Worm (Caenorhabditis elegans) whole organism, L4 larva: ENCODE measurements around the gene srlf-12.
A peak's percentile ranks its signal among the peaks of the same experiment; 100 is the strongest.

Experiments
- D1046.2 ChIP-seq: fragments of 200-800 bp; sonication (Bioruptor generic); IDR thresholded peaks from 2 replicates; pipeline ENCODE4 v1.3.6; 2022; ENCODE audit warnings: missing genetic modification characterization, missing compliant biosample characterization
- F26F4.8 ChIP-seq: fragments of 200-800 bp; sonication (Bioruptor generic); conservative IDR thresholded peaks from 2 replicates; pipeline ENCODE4 v1.3.6; 2022; ENCODE audit warnings: missing genetic modification characterization, missing compliant biosample characterization
- T20F7.1 ChIP-seq: fragments of 200-800 bp; sonication (Bioruptor generic); optimal IDR thresholded peaks from 2 replicates; lab custom pipeline; 2018; ENCODE audit warnings: mild to moderate bottlenecking, missing genetic modification characterization, missing compliant biosample characterization
- T26A8.4 ChIP-seq: fragments of 200-800 bp; sonication (Bioruptor generic); IDR thresholded peaks from 2 replicates; pipeline ENCODE4 v1.3.6; 2022; ENCODE audit warnings: missing genetic modification characterization, missing compliant biosample characterization
- Y48G9A.11 ChIP-seq: fragments of 200-800 bp; sonication (Bioruptor generic); IDR thresholded peaks from 2 replicates; pipeline ENCODE4 v1.3.6; 2022; ENCODE audit warnings: missing genetic modification reagents, missing genetic modification characterization, missing compliant biosample characterization
- ZK546.5 ChIP-seq, 2 experiments: sonication (generic microtip); optimal IDR thresholded peaks; 2 replicates each; lab custom pipeline; 2017; ENCODE audit warnings: missing biosample characterization in 2 of 2, missing genetic modification characterization in 2 of 2
- arid-1 ChIP-seq: fragments of 200-800 bp; sonication (Bioruptor generic); conservative IDR thresholded peaks from 2 replicates; pipeline ENCODE4 v1.3.6; 2022; ENCODE audit warnings: missing genetic modification reagents, missing genetic modification characterization, missing compliant biosample characterization
- ceh-20 ChIP-seq: fragments of 200-800 bp; sonication (Bioruptor generic); IDR thresholded peaks from 2 replicates; pipeline ENCODE4 v1.3.6; 2022; ENCODE audit warnings: missing genetic modification reagents, missing genetic modification characterization, missing compliant biosample characterization
- ceh-28 ChIP-seq: fragments of 150-350 bp; optimal IDR thresholded peaks from 2 replicates; lab custom pipeline; 2014; ENCODE audit warnings: missing biosample characterization, missing genetic modification reagents, missing genetic modification characterization
- ceh-44 ChIP-seq: fragments of 200-800 bp; sonication (Bioruptor generic); IDR thresholded peaks from 2 replicates; pipeline ENCODE4 v1.3.6; 2022; ENCODE audit warnings: missing genetic modification reagents, missing genetic modification characterization, missing compliant biosample characterization
- ceh-62 ChIP-seq: sonication (generic microtip); optimal IDR thresholded peaks from 2 replicates; lab custom pipeline; 2017; ENCODE audit warnings: missing biosample characterization, missing genetic modification characterization
- ceh-82 ChIP-seq: sonication (generic microtip); optimal IDR thresholded peaks from 2 replicates; lab custom pipeline; 2017; ENCODE audit warnings: missing biosample characterization, missing genetic modification characterization
- cey-2 ChIP-seq: sonication (generic microtip); optimal IDR thresholded peaks from 3 replicates; lab custom pipeline; 2017; ENCODE audit warnings: missing genetic modification characterization, mild to moderate bottlenecking, missing compliant biosample characterization, antibody characterized with exemption, borderline replicate concordance; ENCODE audit not compliant: insufficient read depth
- daf-12 ChIP-seq: fragments of 150-350 bp; optimal IDR thresholded peaks from 2 replicates; lab custom pipeline; 2014; ENCODE audit warnings: missing biosample characterization, missing genetic modification reagents, missing genetic modification characterization
- daf-16 ChIP-seq, 3 experiments: sonication (generic microtip); optimal IDR thresholded peaks; 2 replicates each; lab custom pipeline; 2016 to 2017; ENCODE audit warnings: missing genetic modification characterization in 3 of 3, missing genetic modification reagents in 3 of 3, mild to moderate bottlenecking in 2 of 3, missing compliant biosample characterization in 2 of 3, missing biosample characterization in 1 of 3, moderate library complexity in 1 of 3
- daf-19 ChIP-seq: fragments of 200-800 bp; sonication (Bioruptor generic); conservative IDR thresholded peaks from 2 replicates; pipeline ENCODE4 v1.3.6; 2022; ENCODE audit warnings: missing genetic modification characterization, missing compliant biosample characterization
- daf-8 ChIP-seq: fragments of 200-800 bp; sonication (Bioruptor generic); IDR thresholded peaks from 2 replicates; pipeline ENCODE4 v1.3.6; 2022; ENCODE audit warnings: missing genetic modification characterization, missing compliant biosample characterization
- dmd-6 ChIP-seq: fragments of 200-800 bp; sonication (Bioruptor generic); IDR thresholded peaks from 2 replicates; pipeline ENCODE4 v1.3.6; 2022; ENCODE audit warnings: missing genetic modification reagents, missing genetic modification characterization, missing compliant biosample characterization
- fkh-10 ChIP-seq: fragments of 150-350 bp; optimal IDR thresholded peaks from 2 replicates; lab custom pipeline; 2014; ENCODE audit warnings: missing biosample characterization, missing genetic modification reagents, missing genetic modification characterization
- fos-1 ChIP-seq: fragments of 150-350 bp; optimal IDR thresholded peaks from 2 replicates; lab custom pipeline; 2014; ENCODE audit warnings: missing biosample characterization, missing genetic modification characterization
- jun-1 ChIP-seq: fragments of 150-350 bp; optimal IDR thresholded peaks from 2 replicates; lab custom pipeline; 2014; ENCODE audit warnings: missing biosample characterization, missing genetic modification reagents, missing genetic modification characterization
- lin-13 ChIP-seq: fragments of 150-350 bp; optimal IDR thresholded peaks from 2 replicates; lab custom pipeline; 2014; ENCODE audit warnings: missing biosample characterization, missing genetic modification reagents, missing genetic modification characterization
- lin-29 ChIP-seq: fragments of 200-800 bp; sonication (Bioruptor generic); IDR thresholded peaks from 2 replicates; pipeline ENCODE4 v1.3.6; 2022; ENCODE audit warnings: missing genetic modification reagents, missing genetic modification characterization, missing compliant biosample characterization
- lsy-2 ChIP-seq, 2 experiments: fragments of 150-350 bp in 1 of 2; sonication (generic microtip) in 1 of 2; optimal IDR thresholded peaks; 2 replicates each; lab custom pipeline; 2014 to 2017; ENCODE audit warnings: missing biosample characterization in 2 of 2, missing genetic modification characterization in 2 of 2
- mdl-1 ChIP-seq, 2 experiments: fragments of 150-350 bp in 1 of 2; sonication (generic microtip) in 1 of 2; optimal IDR thresholded peaks; 2 replicates each; lab custom pipeline; 2014 to 2017; ENCODE audit warnings: missing biosample characterization in 2 of 2, missing genetic modification characterization in 2 of 2
- mdt-29 ChIP-seq: fragments of 200-800 bp; sonication (Bioruptor generic); IDR thresholded peaks from 2 replicates; pipeline ENCODE4 v1.3.6; 2022; ENCODE audit warnings: missing genetic modification reagents, missing genetic modification characterization, missing compliant biosample characterization
- mep-1 ChIP-seq: fragments of 150-350 bp; sonication (generic microtip); optimal IDR thresholded peaks from 3 replicates; lab custom pipeline; 2014; ENCODE audit warnings: missing biosample characterization, missing genetic modification characterization
- mes-2 ChIP-seq: sonication (generic microtip); optimal IDR thresholded peaks from 2 replicates; lab custom pipeline; 2016; ENCODE audit warnings: missing genotype, mild to moderate bottlenecking, missing genetic modification characterization, missing compliant biosample characterization; ENCODE audit not compliant: poor library complexity, severe bottlenecking
- mxl-3 ChIP-seq: fragments of 200-800 bp; sonication (Bioruptor generic); optimal IDR thresholded peaks from 2 replicates; lab custom pipeline; 2018; ENCODE audit warnings: mild to moderate bottlenecking, missing genetic modification characterization, missing compliant biosample characterization
- nhr-11 ChIP-seq: fragments of 150-350 bp; optimal IDR thresholded peaks from 2 replicates; lab custom pipeline; 2014; ENCODE audit warnings: missing biosample characterization, missing genetic modification characterization
- nhr-237 ChIP-seq: sonication (generic microtip); optimal IDR thresholded peaks from 2 replicates; lab custom pipeline; 2017; ENCODE audit warnings: missing biosample characterization, missing genetic modification characterization
- nhr-28 ChIP-seq: fragments of 150-350 bp; optimal IDR thresholded peaks from 2 replicates; lab custom pipeline; 2014; ENCODE audit warnings: missing biosample characterization, missing genetic modification characterization
- nhr-41 ChIP-seq: fragments of 200-800 bp; sonication (Bioruptor generic); IDR thresholded peaks from 2 replicates; pipeline ENCODE4 v1.3.6; 2022; ENCODE audit warnings: missing genetic modification reagents, missing genetic modification characterization, missing compliant biosample characterization
- nhr-48 ChIP-seq: sonication (generic microtip); optimal IDR thresholded peaks from 2 replicates; lab custom pipeline; 2016; ENCODE audit warnings: mild to moderate bottlenecking, missing genetic modification characterization, missing compliant biosample characterization
- nhr-76 ChIP-seq: fragments of 150-350 bp; optimal IDR thresholded peaks from 2 replicates; lab custom pipeline; 2014; ENCODE audit warnings: missing biosample characterization, missing genetic modification characterization
- php-3 ChIP-seq: fragments of 200-800 bp; sonication (Bioruptor generic); IDR thresholded peaks from 2 replicates; pipeline ENCODE4 v1.3.6; 2022; ENCODE audit warnings: missing genetic modification reagents, missing genetic modification characterization, missing compliant biosample characterization
- pqm-1 ChIP-seq: sonication (generic microtip); optimal IDR thresholded peaks from 2 replicates; lab custom pipeline; 2017; ENCODE audit warnings: missing biosample characterization, missing genetic modification characterization
- set-16 ChIP-seq: fragments of 200-800 bp; sonication (Bioruptor generic); IDR thresholded peaks from 2 replicates; pipeline ENCODE4 v1.3.6; 2022; ENCODE audit warnings: missing genetic modification reagents, missing genetic modification characterization, missing compliant biosample characterization
- skn-1 ChIP-seq: fragments of 150-350 bp; optimal IDR thresholded peaks from 2 replicates; lab custom pipeline; 2014; ENCODE audit warnings: missing biosample characterization, missing genetic modification characterization
- snpc-1.2 ChIP-seq: fragments of 200-800 bp; sonication (Bioruptor generic); IDR thresholded peaks from 2 replicates; pipeline ENCODE4 v1.3.6; 2022; ENCODE audit warnings: missing genetic modification reagents, missing genetic modification characterization, missing compliant biosample characterization
- spr-3 ChIP-seq: fragments of 200-800 bp; sonication (Bioruptor generic); optimal IDR thresholded peaks from 2 replicates; lab custom pipeline; 2018; ENCODE audit warnings: mild to moderate bottlenecking, missing genetic modification characterization, missing compliant biosample characterization
- tag-97 ChIP-seq: fragments of 200-800 bp; sonication (Bioruptor generic); IDR thresholded peaks from 2 replicates; pipeline ENCODE4 v1.3.6; 2022; ENCODE audit warnings: missing genetic modification characterization, missing compliant biosample characterization
- unc-130 ChIP-seq: sonication (generic microtip); optimal IDR thresholded peaks from 2 replicates; lab custom pipeline; 2016; ENCODE audit warnings: missing genetic modification reagents, missing genetic modification characterization, missing compliant biosample characterization
- unc-62 ChIP-seq, 3 experiments: fragments of 150-350 bp in 1 of 3; sonication (generic microtip); optimal IDR thresholded peaks in 2 of 3; peaks in 1 of 3; 1 replicate in 1 of 3; 2 replicates in 2 of 3; lab custom pipeline; 2014 to 2017; ENCODE audit warnings: missing biosample characterization in 3 of 3, missing genetic modification characterization in 3 of 3, missing genetic modification reagents in 3 of 3, missing genotype in 1 of 3
- vab-7 ChIP-seq: fragments of 200-800 bp; sonication (Bioruptor generic); IDR thresholded peaks from 2 replicates; pipeline ENCODE4 v1.3.6; 2022; ENCODE audit warnings: missing genetic modification reagents, missing genetic modification characterization, missing compliant biosample characterization
- zfp-2 ChIP-seq: sonication (generic microtip); optimal IDR thresholded peaks from 2 replicates; lab custom pipeline; 2016; ENCODE audit warnings: mild to moderate bottlenecking, missing genetic modification characterization, missing compliant biosample characterization
- zip-11 ChIP-seq: fragments of 200-800 bp; sonication (Bioruptor generic); IDR thresholded peaks from 2 replicates; pipeline ENCODE4 v1.3.6; 2022; ENCODE audit warnings: missing genetic modification characterization, missing compliant biosample characterization

srlf-12 gene

ce11 chrIV:10935853-10936491 is 44.1 kb upstream of the srlf-12 start, which contains the start of gene lgg-2 (continued):
- TF ChIP-seq nhr-76 (tag; lab: Kevin White, UChicago) (peak; percentile 22), fkh-10 (GFP tag; lab: Kevin White, UChicago) (peak; percentile 47), mdt-29 (GFP tag; lab: Robert Waterston, UW) (peak; percentile 93), pqm-1 (tag; lab: Kevin White, UChicago) (peak; percentile 74), lsy-2 (tag; optimal IDR thresholded peaks at IDR 0.05; lab: Kevin White, UChicago) (peak; percentile 88 to 95)
- TF ChIP-seq, all 104 proteins: peak for 64

DNA sequence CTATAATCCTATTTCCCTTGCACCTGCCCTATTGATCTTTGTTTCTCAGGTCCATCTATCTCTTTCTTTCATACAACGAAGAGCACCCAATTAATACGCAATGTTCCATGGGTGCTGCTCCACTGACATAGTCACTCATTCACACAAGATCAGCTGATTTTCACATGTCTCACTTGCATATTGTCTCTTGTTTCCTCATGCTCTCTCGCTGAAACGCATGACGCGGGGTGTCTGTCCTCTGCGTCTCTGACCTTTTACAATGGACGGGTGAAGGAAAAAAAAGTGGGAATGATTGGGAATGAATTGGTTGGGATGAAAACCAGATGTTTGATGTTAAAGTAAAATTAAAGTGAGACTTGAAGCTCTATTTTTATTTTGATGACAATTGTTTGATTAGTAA is 43.4 kb upstream of the srlf-12 start:
- TF ChIP-seq pqm-1 (tag; lab: Kevin White, UChicago): no peak
- no peak for TF ChIP-seq spr-3
- no peak; the same call in 1 of the 2 replicates for TF ChIP-seq ceh-44 (GFP tag; lab: Robert Waterston, UW)
- TF ChIP-seq skn-1 (tag; lab: Kevin White, UChicago): peak; percentile 9
- TF ChIP-seq vab-7: peak; percentile 54
- TF ChIP-seq daf-12 (tag; lab: Kevin White, UChicago): no peak
- no peak for TF ChIP-seq jun-1
- peak; percentile 52 to 88 for TF ChIP-seq mdl-1 (tag; optimal IDR thresholded peaks at IDR 0.05; lab: Kevin White, UChicago)
- TF ChIP-seq Y48G9A.11 (GFP tag; lab: Robert Waterston, UW): no peak
- no peak for TF ChIP-seq D1046.2 (GFP tag; lab: Robert Waterston, UW)
- TF ChIP-seq ceh-20 (GFP tag; lab: Robert Waterston, UW): peak; percentile 91
- TF ChIP-seq zfp-2 (tag; lab: Kevin White, UChicago): no peak
- peak in 1 of 2 experiments; percentile 98 for TF ChIP-seq unc-62 (GFP tag; optimal IDR thresholded peaks at IDR 0.05 in 1 of 2; lab: Kevin White, UChicago)
- TF ChIP-seq unc-62 (tag; optimal IDR thresholded peaks at IDR 0.05; lab: Kevin White, UChicago): no peak
- no peak for TF ChIP-seq daf-8
- TF ChIP-seq snpc-1.2 (GFP tag; lab: Robert Waterston, UW): peak; percentile 33; the same call in 1 of the 2 replicates
- TF ChIP-seq T26A8.4: peak; percentile 50; the same call in 1 of the 2 replicates
- peak; percentile 93 for TF ChIP-seq nhr-11 (tag; lab: Kevin White, UChicago)
- peak; percentile 78 for TF ChIP-seq T20F7.1 (GFP tag; lab: Kevin White, UChicago)
- TF ChIP-seq unc-130 (GFP tag; lab: Kevin White, UChicago): no peak
- TF ChIP-seq cey-2 (tag; lab: Kevin White, UChicago): no peak
- peak; percentile 90 for TF ChIP-seq mep-1
- TF ChIP-seq nhr-237 (tag; lab: Kevin White, UChicago): no peak
- TF ChIP-seq nhr-28: peak; percentile 55
- TF ChIP-seq mxl-3 (GFP tag; lab: Kevin White, UChicago): peak; percentile 80
- TF ChIP-seq tag-97: no peak
- no peak for TF ChIP-seq ceh-62 (tag; lab: Kevin White, UChicago)
- 0 out of 2 replicates have a peak, but pooled peaks have one; percentile 29 for TF ChIP-seq nhr-41 (GFP tag; lab: Robert Waterston, UW)
- TF ChIP-seq daf-16 (GFP tag; optimal IDR thresholded peaks at IDR 0.05; lab: Kevin White, UChicago): peak in 1 of 2 experiments; percentile 50
- peak; percentile 67 for TF ChIP-seq daf-16 (tag; optimal IDR thresholded peaks at IDR 0.05; lab: Kevin White, UChicago)
- peak; percentile 59 for TF ChIP-seq ceh-28
- no peak for TF ChIP-seq daf-19 (GFP tag; lab: Robert Waterston, UW)
- TF ChIP-seq lin-29 (GFP tag; lab: Robert Waterston, UW): no peak
- TF ChIP-seq php-3: peak; percentile 44; the same call in 1 of the 2 replicates
- peak; percentile 58 for TF ChIP-seq lin-13 (GFP tag; lab: Kevin White, UChicago)
- no peak for TF ChIP-seq zip-11 (GFP tag; lab: Robert Waterston, UW)
- TF ChIP-seq fos-1 (tag; lab: Kevin White, UChicago): no peak
- TF ChIP-seq ceh-82 (tag; lab: Kevin White, UChicago): no peak
- TF ChIP-seq ZK546.5 (tag; optimal IDR thresholded peaks at IDR 0.05; lab: Kevin White, UChicago): no peak
- peak; percentile 49 for TF ChIP-seq set-16 (GFP tag; lab: Robert Waterston, UW)
- TF ChIP-seq mes-2 (tag; lab: Kevin White, UChicago): peak; percentile 75
- TF ChIP-seq arid-1 (GFP tag; lab: Robert Waterston, UW): 0 out of 2 replicates have a peak, but pooled peaks have one; percentile 34
- no peak for TF ChIP-seq F26F4.8
- TF ChIP-seq nhr-48 (tag; lab: Kevin White, UChicago): peak; percentile 81
- TF ChIP-seq dmd-6 (GFP tag; lab: Robert Waterston, UW): peak; percentile 88
